Worm (Caenorhabditis elegans): Measurements from ENCODE around the gene vps-33.1.

The vps-33.1 gene

DNA sequence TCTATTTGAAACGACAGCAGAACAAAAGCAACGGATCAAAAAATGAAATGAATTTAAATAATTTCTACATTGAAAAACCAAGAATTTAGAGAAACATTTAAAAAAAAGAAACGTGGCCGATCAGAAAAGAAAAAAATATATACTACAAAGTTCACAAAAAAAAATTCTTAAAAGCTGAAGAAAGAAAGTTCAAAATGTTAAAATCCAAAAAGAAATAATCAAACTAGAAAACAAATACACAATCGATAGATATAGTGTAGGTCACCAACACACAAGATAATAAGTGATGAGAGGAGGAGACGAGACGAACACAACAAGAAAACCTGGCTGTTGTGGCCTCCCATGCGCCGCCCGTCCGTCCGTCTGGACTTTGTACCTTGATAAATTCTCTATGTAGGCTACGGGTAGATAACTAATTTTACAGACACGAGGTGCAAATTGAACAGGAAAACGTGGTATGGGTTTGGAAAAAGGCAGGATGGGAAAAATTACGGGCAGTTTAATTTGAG lies 12.2 kb upstream of the vps-33.1 start, which contains the start of gene hadb-1:
Gene hadb-1 (minus strand): TSS at position 51 of the 509 bp plus-strand sequence.
- TF ChIP-seq lin-13 (GFP tag; optimal IDR thresholded peaks at IDR 0.05) (no peak), unc-62 (GFP tag; optimal IDR thresholded peaks at IDR 0.05 in 1 of 2) (no peak), unc-62 (tag; optimal IDR thresholded peaks at IDR 0.05) (no peak), skn-1 (tag; optimal IDR thresholded peaks at IDR 0.05) (no peak), ceh-28 (tag; optimal IDR thresholded peaks at IDR 0.05) (peak; percentile 25), nhr-237 (tag; optimal IDR thresholded peaks at IDR 0.05) (no peak), set-16 (GFP tag; IDR thresholded peaks at IDR 0.05) (no peak), egl-27 (tag; optimal IDR thresholded peaks at IDR 0.05) (no peak), T26A8.4 (GFP tag; IDR thresholded peaks at IDR 0.05) (no peak), fkh-10 (GFP tag; optimal IDR thresholded peaks at IDR 0.05) (no peak), rbr-2 (tag; optimal IDR thresholded peaks at IDR 0.05) (no peak), T20F7.1 (GFP tag; optimal IDR thresholded peaks at IDR 0.05) (peak; percentile 37), nhr-11 (tag; optimal IDR thresholded peaks at IDR 0.05) (peak; percentile 82), daf-16 (GFP tag; optimal IDR thresholded peaks at IDR 0.05) (no peak), daf-16 (tag; optimal IDR thresholded peaks at IDR 0.05) (peak; percentile 77), dve-1 (tag; optimal IDR thresholded peaks at IDR 0.05; ENCODE audit: insufficient read depth) (peak; percentile 71), mxl-3 (GFP tag; optimal IDR thresholded peaks at IDR 0.05) (peak; percentile 89), mdl-1 (tag; optimal IDR thresholded peaks at IDR 0.05) (peak in 1 of 2 experiments; percentile 68), mxl-2 (GFP tag; conservative IDR thresholded peaks at IDR 0.05) (no peak), lir-3 (tag; optimal IDR thresholded peaks at IDR 0.05) (no peak), ZK546.5 (tag; optimal IDR thresholded peaks at IDR 0.05) (no peak), zfp-3 (GFP tag; conservative IDR thresholded peaks at IDR 0.05) (0 out of 2 replicates have a peak, but pooled peaks have one; percentile 7), tra-1 (GFP tag; IDR thresholded peaks at IDR 0.05) (0 out of 2 replicates have a peak, but pooled peaks have one; percentile 40), nhr-10 (tag; optimal IDR thresholded peaks at IDR 0.05) (no peak), dmd-6 (GFP tag; IDR thresholded peaks at IDR 0.05) (peak; percentile 49), ceh-20 (GFP tag; IDR thresholded peaks at IDR 0.05) (no peak), mep-1 (tag; optimal IDR thresholded peaks at IDR 0.05) (peak; percentile 65), hlh-30 (tag; optimal IDR thresholded peaks at IDR 0.05; ENCODE audit: insufficient read depth) (peak; percentile 81), Y48G9A.11 (GFP tag; IDR thresholded peaks at IDR 0.05) (no peak), madf-9 (GFP tag; conservative IDR thresholded peaks at IDR 0.05) (no peak), hlh-11 (tag; optimal IDR thresholded peaks at IDR 0.05) (peak; percentile 79), spr-3 (GFP tag; optimal IDR thresholded peaks at IDR 0.05) (no peak), madf-5 (GFP tag; IDR thresholded peaks at IDR 0.05) (no peak), ctbp-1 (GFP tag; IDR thresholded peaks at IDR 0.05) (no peak), saeg-2 (GFP tag; IDR thresholded peaks at IDR 0.05) (no peak), nhr-28 (tag; optimal IDR thresholded peaks at IDR 0.05) (peak; percentile 96), hif-1 (tag; optimal IDR thresholded peaks at IDR 0.05) (no peak)

DNA sequence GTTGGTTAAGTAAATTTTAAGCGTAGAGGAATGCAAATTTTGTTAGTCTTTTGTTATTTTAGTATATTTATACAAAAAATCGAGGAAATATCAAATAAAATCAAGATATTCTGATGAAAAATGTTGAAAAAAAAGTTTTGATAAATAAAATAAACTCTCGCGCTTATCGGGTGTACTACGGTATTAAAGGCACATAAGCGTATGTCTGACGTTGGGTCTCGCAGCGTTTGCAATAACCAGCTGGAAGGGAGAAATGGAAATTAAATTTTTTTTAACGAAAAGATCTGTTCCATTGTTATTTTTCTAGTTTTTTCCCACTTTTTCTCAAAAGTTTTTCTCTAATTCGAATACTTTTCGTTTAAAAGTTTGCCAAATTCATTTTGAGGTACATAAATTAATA lies 11.6 kb upstream of the vps-33.1 start:
- TF ChIP-seq egl-43 (GFP tag; IDR thresholded peaks at IDR 0.05) (no peak), unc-130 (GFP tag; optimal IDR thresholded peaks at IDR 0.05) (peak; percentile 45)

DNA sequence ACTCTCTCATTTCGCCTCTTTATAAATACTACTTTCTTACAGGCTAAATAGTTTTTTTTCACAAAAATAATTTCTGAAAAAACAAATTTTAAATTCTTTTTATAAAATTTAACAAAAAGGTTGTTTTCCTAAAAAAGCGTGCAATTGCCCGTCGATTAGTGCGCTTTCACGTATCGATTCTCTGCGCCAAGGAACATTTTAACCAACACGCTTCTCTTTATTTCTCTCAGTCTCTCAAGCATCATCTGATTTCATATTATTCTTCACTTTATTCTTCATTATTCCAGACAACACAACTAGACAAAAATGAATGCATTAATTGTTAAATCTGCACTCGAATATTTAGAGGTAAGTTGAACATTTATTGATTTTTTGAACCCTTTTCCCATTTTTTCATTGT lies 11.1 kb upstream of the vps-33.1 start, which contains the start of gene B0303.4:
Gene B0303.4 (plus strand): TSS at position 196 of the 400 bp plus-strand sequence.
- no peak for TF ChIP-seq arid-1 (GFP tag; conservative IDR thresholded peaks at IDR 0.05)
- no peak for TF ChIP-seq lin-1 (GFP tag; IDR thresholded peaks at IDR 0.05)
- no peak for TF ChIP-seq nhr-76 (tag; optimal IDR thresholded peaks at IDR 0.05)
- no peak for TF ChIP-seq pha-4 (GFP tag; IDR thresholded peaks at IDR 0.05)
- TF ChIP-seq pha-4 (tag; optimal IDR thresholded peaks at IDR 0.05), result peak; percentile 45
- peak; percentile 57 for TF ChIP-seq mxl-3 (GFP tag; optimal IDR thresholded peaks at IDR 0.05)
- peak; percentile 48 for TF ChIP-seq dve-1 (tag; optimal IDR thresholded peaks at IDR 0.05; ENCODE audit: insufficient read depth)
- TF ChIP-seq nhr-28 (tag; optimal IDR thresholded peaks at IDR 0.05), result peak; percentile 65
- no peak for TF ChIP-seq madf-9 (GFP tag; conservative IDR thresholded peaks at IDR 0.05)
- TF ChIP-seq fos-1 (tag; optimal IDR thresholded peaks at IDR 0.05), result no peak
- no peak for TF ChIP-seq vab-7 (GFP tag; IDR thresholded peaks at IDR 0.05)
- TF ChIP-seq ceh-20 (GFP tag; IDR thresholded peaks at IDR 0.05), result no peak
- TF ChIP-seq skn-1 (tag; optimal IDR thresholded peaks at IDR 0.05), result no peak
- no peak for TF ChIP-seq F37D6.2 (tag; optimal IDR thresholded peaks at IDR 0.05)
- no peak for TF ChIP-seq ces-1 (GFP tag; optimal IDR thresholded peaks at IDR 0.05)
- TF ChIP-seq lin-29 (GFP tag; IDR thresholded peaks at IDR 0.05), result no peak
- TF ChIP-seq madf-5 (GFP tag; IDR thresholded peaks at IDR 0.05), result no peak
- no peak for TF ChIP-seq lir-3 (tag; optimal IDR thresholded peaks at IDR 0.05)
- TF ChIP-seq set-16 (GFP tag; IDR thresholded peaks at IDR 0.05), result no peak
